Fruit fly (Drosophila melanogaster): Measurements from ENCODE around the gene CG13056.

- TF ChIP-seq psq (optimal IDR thresholded peaks at IDR 0.05) (no peak), insv (optimal IDR thresholded peaks at IDR 0.05) (no peak), h (optimal IDR thresholded peaks at IDR 0.05) (no peak)
Observed at dm6 chr3L:16339463-16339862, 6.3 kb downstream of the CG13056 start.
